Fruit fly (Drosophila melanogaster) whole organism, embryonic: ENCODE results near the gene Syx13.

Experiments
- Bgb ChIP-seq: fragments of 200-800 bp; sonication (Bioruptor generic); IDR thresholded peaks from 2 replicates; pipeline ENCODE4 v1.3.6; 2022; ENCODE audit warnings: missing biosample characterization, missing genetic modification characterization; ENCODE audit not compliant: partially characterized antibody
- CG11247 ChIP-seq: fragments of 200-800 bp; sonication (Bioruptor generic); IDR thresholded peaks from 2 replicates; pipeline ENCODE4 v1.3.6; 2022; ENCODE audit warnings: missing biosample characterization, missing genetic modification characterization
- CG11695 ChIP-seq: fragments of 200-800 bp; sonication (Bioruptor generic); IDR thresholded peaks from 3 replicates; pipeline ENCODE4 v1.3.6; 2022; ENCODE audit warnings: missing biosample characterization, missing genetic modification characterization
- CG12219 ChIP-seq: fragments of 200-800 bp; sonication (Bioruptor generic); optimal IDR thresholded peaks from 3 replicates; lab custom pipeline; 2018; ENCODE audit warnings: missing biosample characterization, mild to moderate bottlenecking, missing genetic modification characterization
- CG12391 ChIP-seq: fragments of 200-800 bp; sonication (Bioruptor generic); optimal IDR thresholded peaks from 3 replicates; lab custom pipeline; 2018; ENCODE audit warnings: missing biosample characterization, mild to moderate bottlenecking, missing genetic modification characterization, moderate library complexity
- CG12744 ChIP-seq: fragments of 200-800 bp; sonication (Bioruptor generic); optimal IDR thresholded peaks from 2 replicates; lab custom pipeline; 2016; ENCODE audit warnings: missing biosample characterization, missing genetic modification characterization
- CG13287 ChIP-seq: fragments of 200-800 bp; sonication (Bioruptor generic); IDR thresholded peaks from 2 replicates; pipeline ENCODE4 v1.3.6; 2022; ENCODE audit warnings: missing biosample characterization, missing genetic modification characterization; ENCODE audit not compliant: partially characterized antibody
- CG14667 ChIP-seq: fragments of 200-800 bp; sonication (Bioruptor generic); IDR thresholded peaks from 2 replicates; pipeline ENCODE4 v1.3.6; 2022; ENCODE audit warnings: missing biosample characterization, missing genetic modification characterization
- CG15073 ChIP-seq: fragments of 200-800 bp; sonication (Bioruptor generic); optimal IDR thresholded peaks from 2 replicates; lab custom pipeline; 2016; ENCODE audit warnings: missing biosample characterization, missing genetic modification characterization
- CG1602 ChIP-seq: fragments of 200-800 bp; sonication (Bioruptor generic); optimal IDR thresholded peaks from 3 replicates; lab custom pipeline; 2016; ENCODE audit warnings: missing biosample characterization, missing genetic modification characterization
- CG17829 ChIP-seq: fragments of 200-800 bp; optimal IDR thresholded peaks from 2 replicates; lab custom pipeline; 2019; ENCODE audit warnings: missing biosample characterization, mild to moderate bottlenecking, missing genetic modification characterization, moderate library complexity
- CG2129 ChIP-seq: fragments of 200-800 bp; sonication (Bioruptor generic); IDR thresholded peaks from 2 replicates; pipeline ENCODE4 v1.3.6; 2022; ENCODE audit warnings: missing biosample characterization, missing genetic modification characterization; ENCODE audit not compliant: partially characterized antibody
- CG3065 ChIP-seq: fragments of 200-800 bp; sonication (Bioruptor generic); optimal IDR thresholded peaks from 2 replicates; lab custom pipeline; 2016; ENCODE audit warnings: missing biosample characterization, missing genetic modification characterization
- CG31365 ChIP-seq: fragments of 200-800 bp; sonication (Bioruptor generic); optimal IDR thresholded peaks from 2 replicates; lab custom pipeline; 2018; ENCODE audit warnings: missing biosample characterization, mild to moderate bottlenecking, missing genetic modification characterization
- CG31441 ChIP-seq: fragments of 200-800 bp; sonication (Bioruptor generic); IDR thresholded peaks from 2 replicates; pipeline ENCODE4 v1.3.6; 2022; ENCODE audit warnings: missing biosample characterization, missing genetic modification characterization
- CG3847 ChIP-seq: fragments of 200-800 bp; sonication (Bioruptor generic); IDR thresholded peaks from 2 replicates; pipeline ENCODE4 v1.3.6; 2022; ENCODE audit warnings: missing biosample characterization, missing genetic modification characterization
- CG8089 ChIP-seq: fragments of 200-800 bp; sonication (Bioruptor generic); optimal IDR thresholded peaks from 3 replicates; lab custom pipeline; 2016; ENCODE audit warnings: missing biosample characterization, missing genetic modification characterization
- CG8281 ChIP-seq: fragments of 200-800 bp; sonication (Bioruptor generic); optimal IDR thresholded peaks from 2 replicates; lab custom pipeline; 2018; ENCODE audit warnings: missing biosample characterization, mild to moderate bottlenecking, missing genetic modification characterization, moderate library complexity
- CG8924 ChIP-seq: fragments of 200-800 bp; optimal IDR thresholded peaks from 3 replicates; lab custom pipeline; 2019; ENCODE audit warnings: missing biosample characterization, mild to moderate bottlenecking, missing genetic modification characterization, moderate library complexity
- Chrac-16 ChIP-seq: fragments of 200-800 bp; sonication (Bioruptor generic); optimal IDR thresholded peaks from 3 replicates; lab custom pipeline; 2016; ENCODE audit warnings: missing biosample characterization, missing genetic modification characterization
- Fer1 ChIP-seq: fragments of 200-800 bp; sonication (Bioruptor generic); optimal IDR thresholded peaks from 2 replicates; lab custom pipeline; 2017; ENCODE audit warnings: missing biosample characterization, mild to moderate bottlenecking, missing genetic modification characterization
- HmgD ChIP-seq: fragments of 200-800 bp; sonication (Bioruptor generic); optimal IDR thresholded peaks from 3 replicates; lab custom pipeline; 2016; ENCODE audit warnings: missing biosample characterization, missing genetic modification characterization
- HmgZ ChIP-seq: fragments of 200-800 bp; sonication (Bioruptor generic); optimal IDR thresholded peaks from 2 replicates; lab custom pipeline; 2018; ENCODE audit warnings: missing biosample characterization, mild to moderate bottlenecking, missing genetic modification characterization
- Lhr ChIP-seq: fragments of 200-800 bp; sonication (Bioruptor generic); optimal IDR thresholded peaks from 3 replicates; lab custom pipeline; 2017; ENCODE audit warnings: mild to moderate bottlenecking, missing biosample characterization, missing genetic modification reagents, missing genetic modification characterization
- Mad ChIP-seq: fragments of 200-800 bp; sonication (Bioruptor generic); optimal IDR thresholded peaks from 2 replicates; lab custom pipeline; 2016; ENCODE audit warnings: missing biosample characterization, missing genetic modification characterization
- Mrtf ChIP-seq: fragments of 200-800 bp; sonication (Bioruptor generic); IDR thresholded peaks from 3 replicates; pipeline ENCODE4 v1.3.6; 2022; ENCODE audit warnings: missing biosample characterization, missing genetic modification characterization
- NC2β ChIP-seq: fragments of 200-800 bp; sonication (Bioruptor generic); optimal IDR thresholded peaks from 2 replicates; lab custom pipeline; 2016; ENCODE audit warnings: missing biosample characterization, missing genetic modification characterization
- Nf-YC ChIP-seq: fragments of 200-800 bp; optimal IDR thresholded peaks from 3 replicates; lab custom pipeline; 2019; ENCODE audit warnings: missing biosample characterization, mild to moderate bottlenecking, missing genetic modification characterization, moderate library complexity
- Side ChIP-seq: fragments of 200-800 bp; sonication (Bioruptor generic); optimal IDR thresholded peaks from 2 replicates; lab custom pipeline; 2016; ENCODE audit warnings: missing biosample characterization, missing genetic modification characterization
- Sox102F ChIP-seq: fragments of 200-800 bp; sonication (Bioruptor generic); optimal IDR thresholded peaks from 2 replicates; lab custom pipeline; 2018; ENCODE audit warnings: missing biosample characterization, mild to moderate bottlenecking, missing genetic modification characterization, moderate library complexity
- bab2 ChIP-seq: fragments of 200-800 bp; sonication (Bioruptor generic); optimal IDR thresholded peaks from 2 replicates; lab custom pipeline; 2016; ENCODE audit warnings: missing biosample characterization, missing genetic modification characterization
- bigmax ChIP-seq: fragments of 200-800 bp; sonication (Bioruptor generic); optimal IDR thresholded peaks from 2 replicates; lab custom pipeline; 2018; ENCODE audit warnings: missing biosample characterization, mild to moderate bottlenecking, missing genetic modification characterization
- chn ChIP-seq: fragments of 200-800 bp; sonication (Bioruptor generic); optimal IDR thresholded peaks from 2 replicates; lab custom pipeline; 2016; ENCODE audit warnings: missing biosample characterization, missing genetic modification characterization
- dm ChIP-seq: fragments of 200-800 bp; sonication (Bioruptor generic); optimal IDR thresholded peaks from 3 replicates; lab custom pipeline; 2016; ENCODE audit warnings: missing biosample characterization, missing genetic modification characterization
- dysf ChIP-seq: fragments of 200-800 bp; sonication (Bioruptor generic); IDR thresholded peaks from 3 replicates; pipeline ENCODE4 v1.3.6; 2022; ENCODE audit warnings: missing biosample characterization, missing genetic modification characterization
- fu2 ChIP-seq: fragments of 200-800 bp; sonication (Bioruptor generic); optimal IDR thresholded peaks from 2 replicates; lab custom pipeline; 2016; ENCODE audit warnings: missing biosample characterization, missing genetic modification characterization
- hbn ChIP-seq: fragments of 200-800 bp; sonication (Bioruptor generic); IDR thresholded peaks from 2 replicates; pipeline ENCODE4 v1.3.6; 2022; ENCODE audit warnings: missing biosample characterization, missing genetic modification characterization; ENCODE audit not compliant: partially characterized antibody
- insv ChIP-seq, 2 experiments: fragments of 200-800 bp; sonication (Bioruptor generic); optimal IDR thresholded peaks; 3 replicates each; lab custom pipeline; 2016 to 2018; ENCODE audit warnings: missing biosample characterization in 2 of 2, missing genetic modification characterization in 2 of 2
- jing ChIP-seq: fragments of 200-800 bp; sonication (Bioruptor generic); optimal IDR thresholded peaks from 2 replicates; lab custom pipeline; 2018; ENCODE audit warnings: missing biosample characterization, mild to moderate bottlenecking, missing genetic modification characterization
- jumu ChIP-seq: fragments of 200-800 bp; sonication (Bioruptor generic); optimal IDR thresholded peaks from 3 replicates; lab custom pipeline; 2016; ENCODE audit warnings: missing biosample characterization, missing genetic modification characterization
- kay ChIP-seq: fragments of 200-800 bp; sonication (Bioruptor generic); optimal IDR thresholded peaks from 2 replicates; lab custom pipeline; 2016; ENCODE audit warnings: missing biosample characterization, missing genetic modification characterization
- luna ChIP-seq: fragments of 200-800 bp; sonication (Bioruptor generic); optimal IDR thresholded peaks from 2 replicates; lab custom pipeline; 2016; ENCODE audit warnings: missing biosample characterization, missing genetic modification characterization
- pho ChIP-seq: fragments of 200-800 bp; sonication (Bioruptor generic); optimal IDR thresholded peaks from 2 replicates; lab custom pipeline; 2016; ENCODE audit warnings: missing biosample characterization, missing genetic modification characterization
- pzg ChIP-seq: fragments of 200-800 bp; sonication (Bioruptor generic); optimal IDR thresholded peaks from 3 replicates; lab custom pipeline; 2018; ENCODE audit warnings: missing biosample characterization, mild to moderate bottlenecking, missing genetic modification characterization, moderate library complexity
- sc ChIP-seq, 3 experiments: fragments of >200 bp in 2 of 3; fragments of 200-800 bp in 1 of 3; sonication (Bioruptor generic) in 1 of 3; optimal IDR thresholded peaks; 2 replicates in 2 of 3; 3 replicates in 1 of 3; lab custom pipeline; 2017; ENCODE audit warnings: mild to moderate bottlenecking in 1 of 3, missing biosample characterization in 1 of 3, missing genetic modification characterization in 1 of 3, missing genetic modification reagents in 1 of 3
- sisA ChIP-seq: fragments of 200-800 bp; sonication (Bioruptor generic); IDR thresholded peaks from 2 replicates; pipeline ENCODE4 v1.3.6; 2022; ENCODE audit warnings: missing biosample characterization, missing genetic modification characterization
- stc ChIP-seq: fragments of 200-800 bp; sonication (Bioruptor generic); IDR thresholded peaks from 2 replicates; pipeline ENCODE4 v1.3.6; 2022; ENCODE audit warnings: missing biosample characterization, missing genetic modification characterization
- vfl ChIP-seq: fragments of 200-800 bp; sonication (Bioruptor generic); optimal IDR thresholded peaks from 2 replicates; lab custom pipeline; 2016; ENCODE audit warnings: missing biosample characterization, missing genetic modification characterization
- vvl ChIP-seq: fragments of 200-800 bp; sonication (Bioruptor generic); IDR thresholded peaks from 2 replicates; pipeline ENCODE4 v1.3.6; 2022; ENCODE audit warnings: missing biosample characterization, missing genetic modification characterization
- yki ChIP-seq: fragments of >200 bp; optimal IDR thresholded peaks from 3 replicates; lab custom pipeline; 2018
- zen2 ChIP-seq: fragments of 200-800 bp; sonication (Bioruptor generic); IDR thresholded peaks from 3 replicates; pipeline ENCODE4 v1.3.6; 2022; ENCODE audit warnings: missing biosample characterization, missing genetic modification characterization; ENCODE audit not compliant: partially characterized antibody

The Syx13 gene

DNA sequence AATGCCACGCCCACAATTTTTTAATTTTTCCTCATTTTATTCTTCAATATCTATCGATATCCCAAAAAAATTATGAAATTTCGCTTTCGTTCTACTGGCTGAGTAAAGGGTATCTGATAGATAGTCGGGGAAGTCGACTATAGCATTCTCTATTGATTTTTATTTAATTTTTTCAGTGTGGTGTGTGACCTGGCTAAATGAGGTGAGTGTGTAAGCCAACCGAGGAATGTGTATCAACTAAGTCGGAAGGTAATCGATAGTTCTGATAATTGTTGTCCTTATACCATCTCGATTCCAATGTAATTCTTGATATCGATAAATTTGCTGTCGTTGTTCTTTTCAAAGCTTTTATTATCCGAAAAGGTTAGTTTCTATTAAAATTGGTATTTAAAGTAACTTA is 37.7 kb upstream of the Syx13 start, which contains the start of gene CG11263 (continued):
- TF ChIP-seq Chrac-16 (GFP tag; lab: Kevin White, UChicago) (peak; percentile 37), chn (peak; percentile 53), sc (optimal IDR thresholded peaks at IDR 0.05; lab: Kevin White, UChicago) (no peak), sc (GFP tag; optimal IDR thresholded peaks at IDR 0.05; lab: Kevin White, UChicago) (no peak), pho (peak; percentile 55), pzg (GFP tag; lab: Kevin White, UChicago) (peak; percentile 84), CG8281 (tag; lab: Kevin White, UChicago) (no peak), kay (GFP tag; lab: Kevin White, UChicago) (peak; percentile 26), Mad (peak; percentile 19), CG1602 (GFP tag; lab: Kevin White, UChicago) (peak; percentile 1), jing (GFP tag; lab: Kevin White, UChicago) (no peak), HmgZ (tag; lab: Kevin White, UChicago) (peak; percentile 7), Mrtf (GFP tag; lab: Robert Waterston, UW) (no peak; the same call in 2 of the 3 replicates), CG3065 (peak; percentile 77), sisA (GFP tag; lab: Robert Waterston, UW) (peak; percentile 68), dm (GFP tag; lab: Kevin White, UChicago) (peak; percentile 54), Sox102F (GFP tag; lab: Kevin White, UChicago) (peak; percentile 46), CG15073 (GFP tag; lab: Kevin White, UChicago) (no peak), CG11247 (GFP tag; lab: Robert Waterston, UW) (0 out of 2 replicates have a peak, but pooled peaks have one; percentile 37), CG8089 (GFP tag; lab: Kevin White, UChicago) (peak; percentile 24), CG31441 (GFP tag; lab: Robert Waterston, UW) (peak; percentile 44; the same call in 1 of the 2 replicates), CG2129 (GFP tag; lab: Robert Waterston, UW) (peak; percentile 55; the same call in 1 of the 2 replicates), CG12219 (GFP tag; lab: Kevin White, UChicago) (no peak), jumu (peak; percentile 34), Fer1 (GFP tag; lab: Kevin White, UChicago) (peak; percentile 35), zen2 (GFP tag; lab: Robert Waterston, UW) (peak; percentile 74), vvl (peak; percentile 58; the same call in 1 of the 2 replicates), Bgb (GFP tag; lab: Robert Waterston, UW) (peak; percentile 89), insv (GFP tag; optimal IDR thresholded peaks at IDR 0.05; lab: Kevin White, UChicago) (no peak), Lhr (peak; percentile 73), CG12391 (tag; lab: Kevin White, UChicago) (peak; percentile 43), hbn (GFP tag; lab: Robert Waterston, UW) (peak; percentile 82), yki (lab: Kevin White, UChicago) (no peak), Nf-YC (tag; lab: Kevin White, UChicago) (no peak), HmgD (GFP tag; lab: Kevin White, UChicago) (peak; percentile 72), CG14667 (GFP tag; lab: Robert Waterston, UW) (peak; percentile 35; the same call in 1 of the 2 replicates), NC2β (GFP tag; lab: Kevin White, UChicago) (peak; percentile 46), vfl (peak; percentile 21), CG13287 (GFP tag; lab: Robert Waterston, UW) (peak; percentile 89), Side (peak; percentile 66), CG3847 (peak; percentile 42), stc (GFP tag; lab: Robert Waterston, UW) (no peak), bigmax (GFP tag; lab: Kevin White, UChicago) (peak; percentile 54), CG17829 (peak; percentile 21), CG11695 (peak; percentile 26; the same call in 1 of the 3 replicates), bab2 (GFP tag; lab: Kevin White, UChicago) (peak; percentile 50), dysf (peak; percentile 43; the same call in 1 of the 3 replicates), fu2 (GFP tag; lab: Kevin White, UChicago) (peak; percentile 45), CG12744 (GFP tag; lab: Kevin White, UChicago) (peak; percentile 11), CG31365 (tag; lab: Kevin White, UChicago) (no peak), CG8924 (tag; lab: Kevin White, UChicago) (no peak), luna (GFP tag; lab: Kevin White, UChicago) (peak; percentile 49)
